Worm (Caenorhabditis elegans): ENCODE data around the gene C02E7.8.

ce11 chrV:4922024-4922423, 1.4 kb upstream of the C02E7.8 start, which contains the start of gene srh-22:
- TF ChIP-seq Y105C5A.15 (GFP tag; IDR thresholded peaks at IDR 0.05), result no peak
- TF ChIP-seq ceh-82 (tag; optimal IDR thresholded peaks at IDR 0.05), result no peak
- TF ChIP-seq skn-1 (tag; optimal IDR thresholded peaks at IDR 0.05), result no peak
- TF ChIP-seq aly-2 (tag; optimal IDR thresholded peaks at IDR 0.05), result no peak
- no peak for TF ChIP-seq nhr-28 (tag; optimal IDR thresholded peaks at IDR 0.05)
- TF ChIP-seq F44E2.7 (GFP tag; IDR thresholded peaks at IDR 0.05), result no peak
- TF ChIP-seq egl-27 (tag; optimal IDR thresholded peaks at IDR 0.05), result no peak
- TF ChIP-seq nhr-10 (tag; optimal IDR thresholded peaks at IDR 0.05), result no peak
- TF ChIP-seq duxl-1 (tag; optimal IDR thresholded peaks at IDR 0.05; ENCODE audit: poor library complexity), result no peak
- TF ChIP-seq ama-1 (optimal IDR thresholded peaks at IDR 0.05), result no peak
- no peak for TF ChIP-seq unc-130 (GFP tag; optimal IDR thresholded peaks at IDR 0.05)
- TF ChIP-seq jun-1 (tag; optimal IDR thresholded peaks at IDR 0.05), result no peak

Data from whole organism, L4 larva.